Fruit fly (Drosophila melanogaster) whole organism, embryonic: ENCODE results near the gene CG13113.

Experiments
- Asciz ChIP-seq: fragments of 200-800 bp; sonication (Bioruptor generic); optimal IDR thresholded peaks from 2 replicates; lab custom pipeline; 2017; ENCODE audit warnings: missing biosample characterization, mild to moderate bottlenecking, missing genetic modification characterization, missing genetic modification reagents
- BtbVII ChIP-seq: fragments of 200-800 bp; sonication (Bioruptor generic); optimal IDR thresholded peaks from 3 replicates; lab custom pipeline; 2017; ENCODE audit warnings: missing biosample characterization, mild to moderate bottlenecking, missing genetic modification characterization
- CG10147 ChIP-seq: fragments of 200-800 bp; sonication (Bioruptor generic); optimal IDR thresholded peaks from 2 replicates; lab custom pipeline; 2019; ENCODE audit warnings: missing biosample characterization, mild to moderate bottlenecking, missing genetic modification characterization, moderate library complexity
- CG10274 ChIP-seq: fragments of 200-800 bp; sonication (Bioruptor generic); optimal IDR thresholded peaks from 3 replicates; lab custom pipeline; 2017; ENCODE audit warnings: missing biosample characterization, mild to moderate bottlenecking, missing genetic modification characterization
- CG11456 ChIP-seq: fragments of 200-800 bp; sonication (Bioruptor generic); IDR thresholded peaks from 3 replicates; pipeline ENCODE4 v1.3.6; 2022; ENCODE audit warnings: missing biosample characterization, missing genetic modification characterization
- CG12219 ChIP-seq: fragments of 200-800 bp; sonication (Bioruptor generic); optimal IDR thresholded peaks from 3 replicates; lab custom pipeline; 2018; ENCODE audit warnings: missing biosample characterization, mild to moderate bottlenecking, missing genetic modification characterization
- CG12744 ChIP-seq: fragments of 200-800 bp; sonication (Bioruptor generic); optimal IDR thresholded peaks from 2 replicates; lab custom pipeline; 2016; ENCODE audit warnings: missing biosample characterization, missing genetic modification characterization
- CG13287 ChIP-seq: fragments of 200-800 bp; sonication (Bioruptor generic); IDR thresholded peaks from 2 replicates; pipeline ENCODE4 v1.3.6; 2022; ENCODE audit warnings: missing biosample characterization, missing genetic modification characterization; ENCODE audit not compliant: partially characterized antibody
- CG15011 ChIP-seq: fragments of 200-800 bp; sonication (Bioruptor generic); optimal IDR thresholded peaks from 3 replicates; lab custom pipeline; 2018; ENCODE audit warnings: missing biosample characterization, mild to moderate bottlenecking, missing genetic modification characterization
- CG17361 ChIP-seq: fragments of 200-800 bp; sonication (Bioruptor generic); IDR thresholded peaks from 3 replicates; pipeline ENCODE4 v1.3.6; 2022; ENCODE audit warnings: missing biosample characterization, missing genetic modification characterization
- CG31365 ChIP-seq: fragments of 200-800 bp; sonication (Bioruptor generic); optimal IDR thresholded peaks from 2 replicates; lab custom pipeline; 2018; ENCODE audit warnings: missing biosample characterization, mild to moderate bottlenecking, missing genetic modification characterization
- CG33557 ChIP-seq: fragments of 200-800 bp; sonication (Bioruptor generic); optimal IDR thresholded peaks from 2 replicates; lab custom pipeline; 2019; ENCODE audit warnings: missing biosample characterization, mild to moderate bottlenecking, missing genetic modification characterization, moderate library complexity
- CG43689 ChIP-seq: fragments of 200-800 bp; sonication (Bioruptor generic); IDR thresholded peaks from 2 replicates; pipeline ENCODE4 v1.3.6; 2022; ENCODE audit warnings: missing biosample characterization, missing genetic modification characterization
- CG5245 ChIP-seq: fragments of 200-800 bp; sonication (Bioruptor generic); optimal IDR thresholded peaks from 3 replicates; lab custom pipeline; 2016; ENCODE audit warnings: missing biosample characterization, missing genetic modification characterization
- CG5953 ChIP-seq: fragments of 200-800 bp; sonication (Bioruptor generic); IDR thresholded peaks from 2 replicates; pipeline ENCODE4 v1.3.6; 2022; ENCODE audit warnings: missing biosample characterization, missing genetic modification characterization
- CG6654 ChIP-seq: fragments of 200-800 bp; sonication (Bioruptor generic); optimal IDR thresholded peaks from 2 replicates; lab custom pipeline; 2017; ENCODE audit warnings: missing biosample characterization, mild to moderate bottlenecking, missing genetic modification characterization
- CG6689 ChIP-seq: fragments of 200-800 bp; sonication (Bioruptor generic); IDR thresholded peaks from 2 replicates; pipeline ENCODE4 v1.3.6; 2022; ENCODE audit warnings: missing biosample characterization, missing genetic modification characterization
- CG8281 ChIP-seq: fragments of 200-800 bp; sonication (Bioruptor generic); optimal IDR thresholded peaks from 2 replicates; lab custom pipeline; 2018; ENCODE audit warnings: missing biosample characterization, mild to moderate bottlenecking, missing genetic modification characterization, moderate library complexity
- CG8478 ChIP-seq: fragments of >200 bp; optimal IDR thresholded peaks from 2 replicates; lab custom pipeline; 2018
- CG9817 ChIP-seq: fragments of 200-800 bp; sonication (Bioruptor generic); optimal IDR thresholded peaks from 2 replicates; lab custom pipeline; 2018; ENCODE audit warnings: missing biosample characterization, mild to moderate bottlenecking, missing genetic modification characterization, moderate library complexity
- CHES-1-like ChIP-seq: fragments of 200-800 bp; sonication (Bioruptor generic); optimal IDR thresholded peaks from 2 replicates; lab custom pipeline; 2016; ENCODE audit warnings: missing biosample characterization, missing genetic modification characterization
- Camta ChIP-seq: fragments of 200-800 bp; sonication (Bioruptor generic); optimal IDR thresholded peaks from 2 replicates; lab custom pipeline; 2016; ENCODE audit warnings: missing biosample characterization, missing genetic modification characterization
- D ChIP-seq, 2 experiments: fragments of 200-800 bp in 1 of 2; fragments of >200 bp in 1 of 2; sonication (Bioruptor generic) in 1 of 2; optimal IDR thresholded peaks; 2 replicates in 1 of 2; 3 replicates in 1 of 2; lab custom pipeline; 2017; ENCODE audit warnings: mild to moderate bottlenecking in 1 of 2, missing biosample characterization in 1 of 2, missing genetic modification characterization in 1 of 2, missing genetic modification reagents in 1 of 2
- Dbx ChIP-seq: fragments of 200-800 bp; sonication (Bioruptor generic); IDR thresholded peaks from 3 replicates; pipeline ENCODE4 v1.3.6; 2022; ENCODE audit warnings: missing biosample characterization, missing genetic modification characterization
- Dp ChIP-seq: fragments of 200-800 bp; sonication (Bioruptor generic); optimal IDR thresholded peaks from 2 replicates; lab custom pipeline; 2018; ENCODE audit warnings: missing biosample characterization, mild to moderate bottlenecking, missing genetic modification characterization, moderate library complexity
- Drgx ChIP-seq: fragments of 200-800 bp; sonication (Bioruptor generic); IDR thresholded peaks from 2 replicates; pipeline ENCODE4 v1.3.6; 2022; ENCODE audit warnings: missing biosample characterization, missing genetic modification characterization
- E2f2 ChIP-seq: fragments of 200-800 bp; sonication (Bioruptor generic); IDR thresholded peaks from 2 replicates; pipeline ENCODE4 v1.3.6; 2022; ENCODE audit warnings: missing biosample characterization, missing genetic modification characterization
- Ets65A ChIP-seq: fragments of 200-800 bp; sonication (Bioruptor generic); peaks from one replicate; lab custom pipeline; 2016; ENCODE audit warnings: missing biosample characterization, missing genetic modification characterization
- Hr51 ChIP-seq, 2 experiments: fragments of 200-800 bp; sonication (Bioruptor generic); optimal IDR thresholded peaks; 2 replicates in 1 of 2; 3 replicates in 1 of 2; lab custom pipeline; 2016 to 2018; ENCODE audit warnings: missing biosample characterization in 2 of 2, missing genetic modification characterization in 2 of 2, mild to moderate bottlenecking in 1 of 2, moderate library complexity in 1 of 2
- Hsf ChIP-seq: fragments of 200-800 bp; sonication (Bioruptor generic); optimal IDR thresholded peaks from 3 replicates; lab custom pipeline; 2016; ENCODE audit warnings: missing biosample characterization, missing genetic modification characterization
- Jarid2 ChIP-seq: fragments of 200-800 bp; sonication (Bioruptor generic); optimal IDR thresholded peaks from 3 replicates; lab custom pipeline; 2017; ENCODE audit warnings: mild to moderate bottlenecking, missing biosample characterization, missing genetic modification reagents, missing genetic modification characterization
- Lim3 ChIP-seq: fragments of 200-800 bp; sonication (Bioruptor generic); IDR thresholded peaks from 2 replicates; pipeline ENCODE4 v1.3.6; 2022; ENCODE audit warnings: missing biosample characterization, missing genetic modification characterization
- Lpt ChIP-seq: fragments of >200 bp; optimal IDR thresholded peaks from 2 replicates; lab custom pipeline; 2018; ENCODE audit warnings: missing biosample characterization, missing genetic modification characterization
- Max ChIP-seq: fragments of 200-800 bp; sonication (Bioruptor generic); optimal IDR thresholded peaks from 2 replicates; lab custom pipeline; 2016; ENCODE audit warnings: missing biosample characterization, mild to moderate bottlenecking, missing genetic modification characterization
- NK7.1 ChIP-seq: fragments of 200-800 bp; sonication (Bioruptor generic); optimal IDR thresholded peaks from 3 replicates; lab custom pipeline; 2016; ENCODE audit warnings: missing biosample characterization, missing genetic modification characterization
- Oli ChIP-seq: fragments of 200-800 bp; sonication (Bioruptor generic); optimal IDR thresholded peaks from 2 replicates; lab custom pipeline; 2018; ENCODE audit warnings: missing biosample characterization, mild to moderate bottlenecking, missing genetic modification characterization, moderate library complexity
- aop ChIP-seq: fragments of 200-800 bp; sonication (Bioruptor generic); IDR thresholded peaks from 2 replicates; pipeline ENCODE4 v1.3.6; 2022; ENCODE audit warnings: missing biosample characterization, missing genetic modification characterization
- ap ChIP-seq: fragments of 200-800 bp; sonication (Bioruptor generic); IDR thresholded peaks from 2 replicates; pipeline ENCODE4 v1.3.6; 2022; ENCODE audit warnings: missing biosample characterization, missing genetic modification characterization
- ara ChIP-seq: fragments of 200-800 bp; sonication (Bioruptor generic); IDR thresholded peaks from 2 replicates; pipeline ENCODE4 v1.3.6; 2022; ENCODE audit warnings: missing biosample characterization, missing genetic modification characterization
- bcd ChIP-seq: fragments of 200-800 bp; sonication (Bioruptor generic); optimal IDR thresholded peaks from 2 replicates; lab custom pipeline; 2017; ENCODE audit warnings: missing biosample characterization, mild to moderate bottlenecking, missing genetic modification characterization
- cwo ChIP-seq: fragments of 200-800 bp; sonication (Bioruptor generic); optimal IDR thresholded peaks from 3 replicates; lab custom pipeline; 2017; ENCODE audit warnings: missing biosample characterization, missing genetic modification characterization, mild to moderate bottlenecking, moderate library complexity, missing genetic modification reagents
- da ChIP-seq: fragments of 200-800 bp; sonication (Bioruptor generic); optimal IDR thresholded peaks from 2 replicates; lab custom pipeline; 2016; ENCODE audit warnings: missing biosample characterization, missing genetic modification characterization
- gcm ChIP-seq: fragments of 200-800 bp; sonication (Bioruptor generic); optimal IDR thresholded peaks from 2 replicates; lab custom pipeline; 2019; ENCODE audit warnings: missing biosample characterization, mild to moderate bottlenecking, missing genetic modification characterization, moderate library complexity
- gcm2 ChIP-seq: fragments of 200-800 bp; sonication (Bioruptor generic); optimal IDR thresholded peaks from 2 replicates; lab custom pipeline; 2016; ENCODE audit warnings: missing biosample characterization, missing genetic modification characterization
- grau ChIP-seq: fragments of 200-800 bp; optimal IDR thresholded peaks from 3 replicates; lab custom pipeline; 2019; ENCODE audit warnings: missing biosample characterization, mild to moderate bottlenecking, missing genetic modification characterization, moderate library complexity
- h ChIP-seq: fragments of >200 bp; optimal IDR thresholded peaks from 2 replicates; lab custom pipeline; 2017
- pum ChIP-seq: fragments of 200-800 bp; sonication (Bioruptor generic); optimal IDR thresholded peaks from 2 replicates; lab custom pipeline; 2016; ENCODE audit warnings: missing biosample characterization, missing genetic modification characterization
- pzg ChIP-seq: fragments of 200-800 bp; sonication (Bioruptor generic); optimal IDR thresholded peaks from 3 replicates; lab custom pipeline; 2018; ENCODE audit warnings: missing biosample characterization, mild to moderate bottlenecking, missing genetic modification characterization, moderate library complexity

Gene CG13113

DNA sequence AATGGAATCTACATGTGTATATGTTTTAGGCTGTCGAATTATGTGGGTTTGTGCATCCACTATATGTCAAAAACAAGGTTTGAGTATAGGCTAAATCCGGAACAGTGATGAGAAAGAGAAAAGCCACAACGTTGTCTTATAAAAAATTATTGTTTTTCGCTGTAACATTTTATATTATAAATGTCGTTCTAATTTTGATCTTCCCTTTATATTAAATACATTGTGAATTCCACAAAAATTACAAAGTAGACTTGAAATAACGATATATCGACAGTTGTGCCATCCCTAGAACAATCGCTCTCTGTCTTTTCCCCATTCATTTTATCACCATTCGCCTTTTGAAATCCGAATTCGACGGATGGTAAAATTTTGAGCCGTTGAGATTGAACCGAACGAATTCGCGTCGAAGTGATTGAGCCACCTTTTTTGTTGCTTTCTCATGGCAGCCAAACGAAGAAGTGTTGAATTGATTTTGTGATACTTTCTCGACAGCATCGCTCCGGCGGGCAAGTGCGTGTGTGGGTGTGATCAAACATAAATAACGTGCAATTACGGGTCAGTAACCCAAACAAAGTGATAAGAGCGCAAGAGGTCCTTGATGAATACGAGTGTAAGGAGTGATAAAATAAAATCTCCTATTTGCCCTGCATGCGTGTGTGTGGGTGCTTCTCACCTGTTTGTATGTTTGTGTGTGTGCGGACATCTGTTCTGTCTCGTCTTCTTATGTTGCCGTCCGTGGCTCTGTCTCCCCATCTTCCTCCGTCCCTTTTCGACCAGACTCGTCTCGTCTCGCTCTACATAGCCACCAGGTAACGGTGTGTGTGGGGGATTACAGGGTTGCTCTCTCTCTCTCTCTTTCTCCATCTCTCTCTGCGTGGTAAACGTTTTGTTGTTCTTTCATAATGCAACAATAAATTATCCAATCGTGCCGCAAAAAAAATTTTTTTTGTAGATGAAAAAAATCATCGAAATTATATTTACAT lies 22.8 kb upstream of the CG13113 start, which contains the start of gene Oatp30B (continued):
- peak; percentile 81 for TF ChIP-seq aop
- peak; percentile 96 for TF ChIP-seq Drgx
- TF ChIP-seq Ets65A (GFP tag; lab: Kevin White, UChicago): peak; percentile 99
- TF ChIP-seq D (optimal IDR thresholded peaks at IDR 0.05; lab: Kevin White, UChicago): peak; percentile 54
- TF ChIP-seq D (GFP tag; optimal IDR thresholded peaks at IDR 0.05; lab: Kevin White, UChicago): peak; percentile 88
- peak; percentile 97 for TF ChIP-seq CG5953 (GFP tag; lab: Robert Waterston, UW)
- peak; percentile 93 for TF ChIP-seq Asciz (GFP tag; lab: Kevin White, UChicago)
- peak; percentile 82; the same call in 1 of the 2 replicates for TF ChIP-seq Lim3 (GFP tag; lab: Robert Waterston, UW)
- TF ChIP-seq gcm: peak; percentile 96
- TF ChIP-seq Jarid2 (GFP tag; lab: Kevin White, UChicago): peak; percentile 88
- peak; percentile 100 for TF ChIP-seq CG13287 (GFP tag; lab: Robert Waterston, UW)
- TF ChIP-seq grau (tag; lab: Kevin White, UChicago): peak; percentile 96
- TF ChIP-seq ara (GFP tag; lab: Robert Waterston, UW): peak; percentile 97
- no peak for TF ChIP-seq CG8478 (lab: Kevin White, UChicago)
- peak; percentile 91 for TF ChIP-seq gcm2 (GFP tag; lab: Kevin White, UChicago)
- peak; percentile 95 for TF ChIP-seq Camta
- peak; percentile 91 for TF ChIP-seq CG43689 (GFP tag; lab: Robert Waterston, UW)
- TF ChIP-seq CG31365 (tag; lab: Kevin White, UChicago): peak; percentile 81
- peak; percentile 98 for TF ChIP-seq CG9817 (tag; lab: Kevin White, UChicago)
- TF ChIP-seq CG11456 (GFP tag; lab: Robert Waterston, UW): peak; percentile 98
- peak; percentile 58 for TF ChIP-seq CG6654
- TF ChIP-seq cwo (GFP tag; lab: Kevin White, UChicago): peak; percentile 87
- peak; percentile 96 for TF ChIP-seq CG17361 (GFP tag; lab: Robert Waterston, UW)
- peak; percentile 96 for TF ChIP-seq Hr51 (GFP tag; optimal IDR thresholded peaks at IDR 0.05; lab: Kevin White, UChicago)
- TF ChIP-seq Lpt (GFP tag; lab: Kevin White, UChicago): no peak
- peak; percentile 94 for TF ChIP-seq CG33557
- TF ChIP-seq CHES-1-like: peak; percentile 95
- peak; percentile 96 for TF ChIP-seq pum (GFP tag; lab: Kevin White, UChicago)
- TF ChIP-seq CG8281: peak; percentile 82
- peak; percentile 88 for TF ChIP-seq CG15011 (GFP tag; lab: Kevin White, UChicago)
- TF ChIP-seq Oli (tag; lab: Kevin White, UChicago): peak; percentile 94
- peak; percentile 87 for TF ChIP-seq NK7.1 (GFP tag; lab: Kevin White, UChicago)
- peak; percentile 89 for TF ChIP-seq da (GFP tag; lab: Kevin White, UChicago)
- peak; percentile 95 for TF ChIP-seq bcd (GFP tag; lab: Kevin White, UChicago)
- TF ChIP-seq Dp: peak; percentile 50
- peak; percentile 99 for TF ChIP-seq Dbx (GFP tag; lab: Robert Waterston, UW)
- TF ChIP-seq CG12219 (GFP tag; lab: Kevin White, UChicago): peak; percentile 94
- peak; percentile 95 for TF ChIP-seq ap (GFP tag; lab: Robert Waterston, UW)
- TF ChIP-seq CG12744 (GFP tag; lab: Kevin White, UChicago): peak; percentile 94
- TF ChIP-seq pzg (GFP tag; lab: Kevin White, UChicago): peak; percentile 68
- peak; percentile 97 for TF ChIP-seq CG10147 (GFP tag; lab: Kevin White, UChicago)
- peak; percentile 87 for TF ChIP-seq BtbVII
- peak; percentile 95 for TF ChIP-seq Max (GFP tag; lab: Kevin White, UChicago)
- peak; percentile 83 for TF ChIP-seq E2f2 (GFP tag; lab: Robert Waterston, UW)
- peak; percentile 96 for TF ChIP-seq CG5245
- TF ChIP-seq Hsf (GFP tag; lab: Kevin White, UChicago): peak; percentile 98
- no peak for TF ChIP-seq h
- TF ChIP-seq CG10274 (GFP tag; lab: Kevin White, UChicago): peak; percentile 78
- peak; percentile 96 for TF ChIP-seq CG6689 (GFP tag; lab: Robert Waterston, UW)
